Worm (Caenorhabditis elegans): ENCODE measurements around the gene trmt-10C.2.

The trmt-10C.2 gene

ce11 chrIII:6344737-6345136 is 1.3 kb upstream of the trmt-10C.2 start (continued):
- TF ChIP-seq sox-4 (tag; optimal IDR thresholded peaks at IDR 0.05) (no peak), ceh-18 (tag; optimal IDR thresholded peaks at IDR 0.05) (peak; percentile 68), K09A11.1 (tag; optimal IDR thresholded peaks at IDR 0.05; ENCODE audit: insufficient read depth) (peak; percentile 25), pros-1 (tag; optimal IDR thresholded peaks at IDR 0.05) (peak; percentile 13), F13H6.1 (tag; optimal IDR thresholded peaks at IDR 0.05) (peak; percentile 38)

ce11 chrIII:6348578-6348977 is 2.5 kb downstream of the trmt-10C.2 start:
- TF ChIP-seq ama-1 (optimal IDR thresholded peaks at IDR 0.05): no peak
- no peak for TF ChIP-seq nhr-11 (tag; optimal IDR thresholded peaks at IDR 0.05)
- no peak for TF ChIP-seq ceh-6 (GFP tag; optimal IDR thresholded peaks at IDR 0.05)
- no peak for TF ChIP-seq ceh-9 (tag; optimal IDR thresholded peaks at IDR 0.05)
- TF ChIP-seq madf-2 (tag; optimal IDR thresholded peaks at IDR 0.05): no peak
- no peak for TF ChIP-seq pag-3 (tag; optimal IDR thresholded peaks at IDR 0.05; ENCODE audit: borderline replicate concordance)
- no peak for TF ChIP-seq odd-2 (tag; optimal IDR thresholded peaks at IDR 0.05)

- no peak for TF ChIP-seq ceh-24 (tag; optimal IDR thresholded peaks at IDR 0.05)
- peak; percentile 58 for TF ChIP-seq unc-42 (tag; optimal IDR thresholded peaks at IDR 0.05)
Observed at ce11 chrIII:6350424-6350823, 4.3 kb downstream of the trmt-10C.2 start.

ce11 chrIII:6351438-6351837 is 5.4 kb downstream of the trmt-10C.2 start:
- TF ChIP-seq ceh-45 (GFP tag; IDR thresholded peaks at IDR 0.05): no peak
- TF ChIP-seq ceh-31 (tag; optimal IDR thresholded peaks at IDR 0.05): no peak
- TF ChIP-seq pha-4 (tag; optimal IDR thresholded peaks at IDR 0.05): no peak
- no peak for TF ChIP-seq tbx-2 (tag; optimal IDR thresholded peaks at IDR 0.05)
- no peak for TF ChIP-seq nfya-1 (tag; optimal IDR thresholded peaks at IDR 0.05)
- no peak for TF ChIP-seq hlh-15 (tag; optimal IDR thresholded peaks at IDR 0.05)
- no peak for TF ChIP-seq lin-11 (tag; optimal IDR thresholded peaks at IDR 0.05)
- no peak for TF ChIP-seq elt-2 (tag; optimal IDR thresholded peaks at IDR 0.05)
- TF ChIP-seq sdc-2 (tag; optimal IDR thresholded peaks at IDR 0.05): no peak
- no peak for TF ChIP-seq elt-4 (tag; optimal IDR thresholded peaks at IDR 0.05)
- no peak for TF ChIP-seq ceh-18 (tag; optimal IDR thresholded peaks at IDR 0.05)
- no peak for TF ChIP-seq ceh-2 (tag; optimal IDR thresholded peaks at IDR 0.05)
- no peak for TF ChIP-seq rnt-1 (tag; optimal IDR thresholded peaks at IDR 0.05)

- TF ChIP-seq ref-2 (tag; optimal IDR thresholded peaks at IDR 0.05) (no peak), unc-42 (tag; optimal IDR thresholded peaks at IDR 0.05) (peak; percentile 67)
Observed at ce11 chrIII:6352459-6352858, 6.4 kb downstream of the trmt-10C.2 start.

ce11 chrIII:6353084-6353483 is 7.0 kb downstream of the trmt-10C.2 start, which contains the start of gene akap-1:
TSS of gene akap-1 (plus strand) at chrIII:6353384.
- TF ChIP-seq ztf-16 (tag; optimal IDR thresholded peaks at IDR 0.05): no peak
- no peak for TF ChIP-seq ceh-18 (tag; optimal IDR thresholded peaks at IDR 0.05)
- no peak for TF ChIP-seq nhr-11 (tag; optimal IDR thresholded peaks at IDR 0.05)
- no peak for TF ChIP-seq ceh-30 (tag; optimal IDR thresholded peaks at IDR 0.05)
- TF ChIP-seq hlh-6 (tag; optimal IDR thresholded peaks at IDR 0.05): no peak
- TF ChIP-seq ref-2 (tag; optimal IDR thresholded peaks at IDR 0.05): no peak
- no peak for TF ChIP-seq sox-2 (GFP tag; IDR thresholded peaks at IDR 0.05)
- TF ChIP-seq lin-11 (tag; optimal IDR thresholded peaks at IDR 0.05): no peak
- TF ChIP-seq zip-5 (tag; optimal IDR thresholded peaks at IDR 0.05): no peak
- no peak for TF ChIP-seq ahr-1 (tag; optimal IDR thresholded peaks at IDR 0.05)
- no peak for TF ChIP-seq mec-3 (tag; optimal IDR thresholded peaks at IDR 0.05; ENCODE audit: borderline replicate concordance)
- no peak for TF ChIP-seq che-1 (tag; optimal IDR thresholded peaks at IDR 0.05)
- no peak for TF ChIP-seq sdc-2 (tag; optimal IDR thresholded peaks at IDR 0.05)
- no peak for TF ChIP-seq ets-4 (tag; optimal IDR thresholded peaks at IDR 0.05)
- TF ChIP-seq K02D7.2 (tag; optimal IDR thresholded peaks at IDR 0.05): no peak
- no peak for TF ChIP-seq madf-2 (tag; optimal IDR thresholded peaks at IDR 0.05)
- no peak for TF ChIP-seq tbx-7 (tag; optimal IDR thresholded peaks at IDR 0.05)
- TF ChIP-seq dmd-4 (tag; optimal IDR thresholded peaks at IDR 0.05; ENCODE audit: borderline replicate concordance): no peak
